Worm (Caenorhabditis elegans) whole organism, young adult: Measurements from ENCODE around the gene K11H12.3.

Experiments
- B0336.3 ChIP-seq: fragments of 200-800 bp; sonication (Bioruptor generic); IDR thresholded peaks from 2 replicates; pipeline ENCODE4 v1.3.6; 2022; ENCODE audit warnings: missing genetic modification characterization, missing compliant biosample characterization
- Y53G8AR.9 ChIP-seq: fragments of 200-800 bp; sonication (Bioruptor generic); conservative IDR thresholded peaks from 2 replicates; pipeline ENCODE4 v1.3.6; 2022; ENCODE audit warnings: missing genetic modification reagents, missing genetic modification characterization, missing compliant biosample characterization
- bed-1 ChIP-seq: fragments of 200-800 bp; sonication (Bioruptor generic); IDR thresholded peaks from 2 replicates; pipeline ENCODE4 v1.3.6; 2022; ENCODE audit warnings: missing genetic modification reagents, missing genetic modification characterization, missing compliant biosample characterization
- ccch-3 ChIP-seq: fragments of 200-800 bp; sonication (Bioruptor generic); optimal IDR thresholded peaks from 2 replicates; lab custom pipeline; 2018; ENCODE audit warnings: mild to moderate bottlenecking, missing genetic modification characterization, missing compliant biosample characterization
- hlh-12 ChIP-seq: sonication (generic microtip); optimal IDR thresholded peaks from 2 replicates; lab custom pipeline; 2016; ENCODE audit warnings: missing genetic modification characterization, missing compliant biosample characterization
- nhr-120 ChIP-seq: fragments of 200-800 bp; sonication (Bioruptor generic); IDR thresholded peaks from 2 replicates; pipeline ENCODE4 v1.3.6; 2022; ENCODE audit warnings: missing genetic modification characterization, missing compliant biosample characterization

- TF ChIP-seq B0336.3 (GFP tag; lab: Robert Waterston, UW): no peak
- TF ChIP-seq hlh-12 (tag; lab: Kevin White, UChicago): no peak
- TF ChIP-seq bed-1 (GFP tag; lab: Robert Waterston, UW): no peak
- no peak for TF ChIP-seq Y53G8AR.9
- no peak for TF ChIP-seq ccch-3
- TF ChIP-seq nhr-120 (GFP tag; lab: Robert Waterston, UW): no peak
Observed at ce11 chrIV:716323-716722, 43.0 kb upstream of the K11H12.3 start, which contains the start of gene clec-164.
